Worm (Caenorhabditis elegans) whole organism, late embryonic: Measurements from ENCODE around the gene ccch-2.
"Not testable (repeated sequence)": the region's sequence is repeated elsewhere in the genome, so short reads cannot be mapped to it uniquely, and the experiment has no call there.

Experiments
- ceh-45 ChIP-seq: fragments of 200-800 bp; sonication (Bioruptor generic); IDR thresholded peaks from 2 replicates; pipeline ENCODE4 v1.3.6; 2022; ENCODE audit warnings: missing genetic modification reagents, missing genetic modification characterization, missing compliant biosample characterization
- ceh-48 ChIP-seq: sonication (generic microtip); optimal IDR thresholded peaks from 2 replicates; lab custom pipeline; 2016; ENCODE audit warnings: missing genetic modification characterization, inconsistent platforms, missing compliant biosample characterization
- ceh-9 ChIP-seq: sonication (generic microtip); optimal IDR thresholded peaks from 2 replicates; lab custom pipeline; 2016; ENCODE audit warnings: mild to moderate bottlenecking, missing genetic modification characterization, inconsistent platforms, missing compliant biosample characterization
- dve-1 ChIP-seq: sonication (generic microtip); optimal IDR thresholded peaks from 2 replicates; lab custom pipeline; 2017; ENCODE audit warnings: antibody characterized with exemption, mild to moderate bottlenecking, missing genetic modification characterization, missing compliant biosample characterization
- elt-2 ChIP-seq: sonication (generic microtip); optimal IDR thresholded peaks from 2 replicates; lab custom pipeline; 2016; ENCODE audit warnings: missing genetic modification reagents, missing genetic modification characterization, missing compliant biosample characterization
- fkh-10 ChIP-seq: fragments of 150-350 bp; optimal IDR thresholded peaks from 2 replicates; lab custom pipeline; 2014; ENCODE audit warnings: missing biosample characterization, missing genetic modification reagents, missing genetic modification characterization
- nhr-11 ChIP-seq: fragments of 150-350 bp; optimal IDR thresholded peaks from 2 replicates; lab custom pipeline; 2014; ENCODE audit warnings: missing biosample characterization, missing genetic modification characterization
- pqm-1 ChIP-seq: sonication (generic microtip); optimal IDR thresholded peaks from 2 replicates; lab custom pipeline; 2016; ENCODE audit warnings: missing genetic modification characterization, missing compliant biosample characterization

DNA sequence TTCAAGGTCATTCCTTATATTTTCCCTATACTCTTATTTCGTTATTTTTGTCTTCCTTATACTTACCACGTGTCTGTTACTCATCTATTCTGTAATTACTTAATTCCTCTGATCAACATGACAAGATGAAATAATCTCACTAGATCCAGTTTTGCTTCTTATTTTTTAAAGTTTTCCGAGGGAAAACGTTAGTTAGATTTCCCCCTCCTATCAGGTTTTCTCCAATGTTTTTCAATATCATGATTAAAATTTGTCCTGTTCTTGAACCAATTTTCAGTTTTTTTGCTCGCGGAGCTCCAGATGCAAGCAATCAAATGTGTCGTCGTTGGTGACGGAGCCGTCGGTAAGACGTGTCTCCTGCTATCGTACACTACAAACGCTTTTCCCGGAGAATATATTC is 29.9 kb downstream of the ccch-2 start, which contains the start of gene rac-2:
- TF ChIP-seq elt-2 (tag; lab: Kevin White, UChicago); nhr-11 (tag; lab: Kevin White, UChicago); fkh-10 (GFP tag; lab: Kevin White, UChicago); pqm-1 (tag; lab: Kevin White, UChicago); ceh-9 (tag; lab: Kevin White, UChicago); ceh-45 (GFP tag; lab: Robert Waterston, UW); ceh-48; dve-1 (tag; lab: Kevin White, UChicago): not testable (repeated sequence)
